Fruit fly (Drosophila melanogaster): ENCODE measurements around the gene CG2145.

DNA sequence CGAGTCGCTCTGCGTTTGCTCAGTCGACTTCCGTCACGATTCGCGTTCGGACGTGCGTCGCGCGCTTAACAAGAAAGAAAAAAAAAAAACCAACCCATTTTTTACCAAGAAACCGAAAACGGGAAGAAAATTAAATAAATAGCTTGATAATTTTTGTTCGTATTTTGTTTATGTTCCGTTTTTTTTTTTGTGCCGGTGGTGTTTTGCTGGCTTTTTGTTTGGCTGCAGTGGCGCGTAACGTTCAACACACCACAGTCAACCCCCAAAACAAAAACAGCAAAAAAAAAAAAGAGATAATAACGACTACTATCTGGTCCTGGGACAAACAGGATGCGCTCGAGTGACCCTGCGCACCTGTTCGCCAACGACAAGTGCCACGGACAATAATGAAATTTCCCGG lies 21.7 kb upstream of the CG2145 start, which contains the start of gene CG43901:
- no peak for TF ChIP-seq CG8478 (optimal IDR thresholded peaks at IDR 0.05)
- no peak for TF ChIP-seq CTCF (optimal IDR thresholded peaks at IDR 0.05)

Measured in S2 (cell line).